Worm (Caenorhabditis elegans): ENCODE measurements around the gene mab-5.

Gene mab-5

DNA sequence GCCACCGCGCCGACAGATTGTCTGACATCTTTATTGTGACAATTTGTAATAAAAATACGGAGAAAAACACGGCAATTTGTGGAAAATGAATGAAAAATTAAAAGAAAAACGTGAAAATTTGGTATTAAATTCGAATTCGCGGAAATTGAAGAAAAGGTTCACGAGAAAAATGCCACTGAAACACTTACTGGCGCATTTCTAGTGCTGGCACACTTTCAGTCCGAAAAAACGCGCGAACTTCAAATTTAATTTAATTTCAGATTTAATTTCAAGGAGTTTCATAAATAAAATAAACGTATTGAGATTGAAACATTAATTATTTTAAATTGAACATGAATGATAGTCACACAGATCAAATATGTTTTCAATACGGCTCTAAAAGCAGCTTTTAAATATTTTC, 12.1 kb upstream of the mab-5 start, which contains the start of gene cyk-7:
TSS of gene cyk-7 (minus strand) at position 99 of the 400 bp plus-strand sequence.
- no peak for TF ChIP-seq unc-62 (GFP tag; optimal IDR thresholded peaks at IDR 0.05)

DNA sequence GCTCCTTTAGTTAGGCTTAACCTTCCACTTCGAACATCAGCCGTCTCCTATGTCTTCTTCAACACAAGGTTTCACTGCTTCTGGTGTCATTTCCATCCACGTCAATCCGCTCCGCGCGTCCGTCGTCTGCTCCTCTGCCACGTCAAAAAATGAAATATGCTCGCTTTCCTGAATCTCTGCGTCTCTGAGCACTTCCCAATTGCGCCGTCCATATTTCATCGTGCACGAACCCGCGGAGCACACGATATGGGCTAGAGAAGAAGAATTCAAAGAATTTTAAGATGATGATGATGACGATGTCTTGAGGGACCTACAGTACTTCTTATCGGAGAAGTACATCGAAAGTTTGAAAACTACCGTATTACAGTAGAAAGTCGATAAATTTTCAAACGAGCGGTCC, 9.7 kb upstream of the mab-5 start:
- TF ChIP-seq unc-62 (GFP tag; optimal IDR thresholded peaks at IDR 0.05), result no peak

DNA sequence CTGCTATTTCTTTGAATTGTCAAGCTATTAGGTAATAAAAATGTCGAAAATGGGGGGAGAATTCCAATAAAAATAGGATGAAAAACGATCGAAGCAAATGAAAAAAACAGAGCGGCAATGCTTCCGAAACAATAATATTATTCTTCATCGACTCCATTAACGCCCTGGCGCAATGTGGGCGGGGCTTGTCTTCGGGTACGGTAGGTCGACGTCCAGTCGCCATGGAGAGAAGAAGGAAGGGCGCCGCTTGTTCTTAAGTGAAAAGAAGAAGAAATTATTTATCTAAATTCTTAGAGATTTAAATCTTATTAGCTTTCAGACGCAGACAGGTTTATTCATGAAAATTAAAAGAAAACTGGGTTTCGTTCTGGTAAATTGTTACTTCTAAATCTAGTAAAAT, 9.0 kb upstream of the mab-5 start:
- no peak for TF ChIP-seq unc-62 (GFP tag; optimal IDR thresholded peaks at IDR 0.05)

DNA sequence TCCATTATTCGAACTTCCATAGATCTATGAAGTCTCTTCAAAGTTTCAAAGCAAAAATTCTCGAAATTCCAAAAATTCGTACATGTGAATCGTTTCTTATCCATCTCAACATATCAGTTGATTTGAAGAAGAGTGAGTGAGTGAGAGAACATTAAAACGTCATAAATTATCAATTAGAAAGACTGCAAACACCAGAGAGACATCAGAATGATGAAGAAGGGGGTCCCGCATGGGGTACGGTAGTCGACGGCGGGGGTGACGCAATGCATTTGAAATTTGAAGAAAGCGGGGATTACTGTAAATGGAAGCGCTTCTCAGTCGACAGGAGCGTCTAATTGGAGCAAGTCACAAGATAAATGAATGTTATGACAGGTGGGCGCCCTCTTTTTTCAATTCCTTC, 7.3 kb upstream of the mab-5 start:
- TF ChIP-seq unc-62 (GFP tag; optimal IDR thresholded peaks at IDR 0.05), result no peak

DNA sequence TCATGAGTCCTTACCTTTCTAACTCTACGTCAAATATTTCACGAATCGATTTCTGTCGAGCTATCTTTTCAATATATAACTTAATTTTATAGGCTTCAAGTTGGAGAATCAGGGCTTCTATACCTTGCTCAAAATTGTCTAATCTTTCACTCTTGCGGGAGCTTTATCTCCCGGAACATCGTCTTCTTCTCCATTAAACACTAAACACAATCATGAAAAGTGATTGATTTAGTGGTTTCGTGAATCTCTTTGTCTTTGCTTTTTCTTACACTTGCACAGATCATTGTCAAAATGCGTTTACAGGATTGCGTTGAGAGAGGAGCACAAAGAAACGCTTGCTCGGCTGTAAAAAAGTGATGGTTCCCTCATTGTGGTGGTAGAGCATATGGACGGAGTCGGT, 5.2 kb upstream of the mab-5 start:
- TF ChIP-seq unc-62 (GFP tag; optimal IDR thresholded peaks at IDR 0.05), result no peak

DNA sequence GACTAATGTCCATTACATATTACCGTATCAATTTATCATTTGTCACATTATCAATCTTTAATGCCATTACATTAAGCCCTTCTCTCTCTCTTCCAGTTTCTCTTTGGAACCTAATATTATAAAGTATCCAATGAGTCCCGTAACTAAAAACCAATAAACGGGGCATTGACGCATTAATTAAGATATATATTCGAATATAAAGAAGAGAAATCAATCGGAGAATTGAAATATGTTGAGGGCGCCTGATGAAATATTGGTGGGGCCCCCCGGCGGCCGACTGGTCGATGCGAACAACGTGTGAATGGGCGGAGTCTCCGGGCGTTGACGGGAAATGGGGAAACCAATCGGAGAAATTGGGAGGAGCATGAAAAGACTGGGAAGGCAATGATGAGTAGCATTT, 947 bp upstream of the mab-5 start:
- TF ChIP-seq unc-62 (GFP tag; optimal IDR thresholded peaks at IDR 0.05), result no peak

DNA sequence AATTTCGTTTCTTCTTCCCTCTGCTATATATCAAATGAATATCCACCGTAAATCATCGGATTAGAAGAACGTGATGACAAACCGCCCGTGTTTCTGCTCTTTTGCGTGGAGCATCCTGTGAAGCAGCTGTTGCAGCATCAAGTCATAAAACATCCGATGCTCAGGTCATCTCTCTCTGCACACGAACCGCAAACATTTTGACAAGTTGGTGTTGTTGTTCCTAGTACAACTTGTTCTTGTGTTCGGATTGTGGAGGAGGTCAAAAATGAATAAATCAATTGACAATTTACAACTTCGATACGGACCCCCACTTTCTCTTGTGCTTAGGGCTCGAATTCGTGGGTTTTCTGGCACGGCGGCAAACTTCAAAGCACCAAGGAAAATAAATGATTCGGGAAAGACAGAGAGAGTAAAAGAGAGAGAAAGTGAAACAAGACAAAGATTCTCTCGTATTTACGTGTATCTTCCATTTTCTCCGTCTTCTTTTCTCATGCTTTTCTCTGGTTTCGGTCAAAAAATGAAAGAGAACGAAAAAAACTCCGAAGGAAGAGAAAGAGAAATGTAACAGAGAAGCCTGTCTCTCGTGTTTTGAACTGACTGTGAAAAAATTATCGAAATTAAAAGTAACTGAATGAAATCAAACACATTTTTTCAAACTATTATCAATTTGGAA, 2.6 kb downstream of the mab-5 start:
- TF ChIP-seq unc-62 (GFP tag; optimal IDR thresholded peaks at IDR 0.05), result no peak

DNA sequence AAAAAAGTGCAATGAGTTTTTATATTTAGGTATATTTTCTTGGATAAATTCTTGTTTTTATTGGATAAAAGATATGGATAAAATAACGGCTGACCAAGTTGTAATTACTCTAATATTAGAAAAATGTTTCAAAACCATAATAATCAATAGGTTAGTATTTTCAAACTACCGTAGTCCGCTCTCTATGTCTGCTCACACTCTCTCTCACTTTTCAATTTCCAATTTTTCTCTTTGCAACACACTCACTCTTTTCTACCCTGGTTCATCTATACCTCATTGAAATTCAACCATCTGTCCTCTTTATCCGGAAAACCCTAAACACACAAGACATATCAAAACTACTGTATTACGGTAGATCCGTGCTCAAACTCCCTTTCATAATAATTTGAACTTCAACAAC, 3.9 kb downstream of the mab-5 start:
- no peak for TF ChIP-seq unc-62 (GFP tag; optimal IDR thresholded peaks at IDR 0.05)

DNA sequence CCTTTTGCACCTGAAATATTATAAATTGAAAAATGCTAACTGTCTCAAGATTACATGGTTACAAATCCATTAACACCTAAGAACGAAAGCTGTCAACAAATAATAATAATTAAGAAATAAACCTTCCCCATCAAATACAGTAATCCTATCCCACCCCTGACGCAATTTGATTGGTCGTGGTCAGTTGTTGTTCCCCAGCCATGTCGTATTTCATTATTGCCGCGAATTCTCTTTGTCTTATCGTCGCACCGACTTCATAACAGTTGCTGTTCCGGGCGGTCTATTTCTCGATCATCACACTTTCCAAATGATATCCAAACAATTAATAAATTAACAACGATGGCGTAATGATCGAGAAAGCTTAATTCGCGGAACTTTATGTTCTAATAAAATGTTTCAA, 4.7 kb downstream of the mab-5 start:
- no peak for TF ChIP-seq unc-62 (GFP tag; optimal IDR thresholded peaks at IDR 0.05)

DNA sequence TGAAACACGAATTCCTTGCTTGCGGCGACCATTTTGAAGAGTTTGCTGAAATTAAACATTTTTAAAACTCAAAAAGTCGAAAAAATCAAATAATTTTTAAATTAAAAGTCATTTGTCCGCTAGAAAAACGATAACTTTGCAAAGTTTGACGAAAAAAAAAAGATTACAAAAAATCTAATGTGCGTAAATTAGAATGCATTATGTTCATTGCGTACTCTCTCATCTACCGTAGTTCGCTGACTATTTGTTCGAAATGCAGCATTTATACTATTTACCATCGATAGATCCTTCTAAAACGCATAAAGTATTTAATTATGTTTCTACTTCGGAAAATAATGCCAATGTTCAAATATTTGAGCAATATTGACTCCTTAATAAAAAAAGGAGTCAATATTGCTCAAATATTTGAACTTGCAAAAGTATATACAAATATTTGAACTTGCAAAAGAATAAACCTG, 7.2 kb downstream of the mab-5 start, which contains the start of gene bath-15:
TSS of gene bath-15 (minus strand) at position 51 of the 458 bp plus-strand sequence.
- TF ChIP-seq unc-62 (GFP tag; optimal IDR thresholded peaks at IDR 0.05), result no peak

DNA sequence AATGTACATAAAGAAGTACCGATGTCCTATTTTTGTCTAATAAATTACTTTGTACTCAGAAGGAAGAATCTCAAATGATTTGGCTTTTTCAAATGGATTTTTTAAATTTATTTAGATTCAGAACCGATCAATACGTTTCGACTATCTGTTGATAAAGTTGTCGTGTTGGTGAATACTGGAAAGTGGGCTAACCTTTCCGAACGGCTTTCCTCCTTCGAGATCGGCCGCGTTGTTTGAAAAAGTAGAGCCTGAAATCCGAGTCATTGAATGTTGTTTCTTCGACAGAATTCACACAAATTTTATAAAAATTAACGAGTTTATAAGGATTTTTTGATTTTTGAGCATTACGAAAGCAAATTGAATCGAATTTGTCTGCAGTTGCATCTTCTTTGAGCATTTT, 9.5 kb downstream of the mab-5 start:
- TF ChIP-seq unc-62 (GFP tag; optimal IDR thresholded peaks at IDR 0.05), result no peak

DNA sequence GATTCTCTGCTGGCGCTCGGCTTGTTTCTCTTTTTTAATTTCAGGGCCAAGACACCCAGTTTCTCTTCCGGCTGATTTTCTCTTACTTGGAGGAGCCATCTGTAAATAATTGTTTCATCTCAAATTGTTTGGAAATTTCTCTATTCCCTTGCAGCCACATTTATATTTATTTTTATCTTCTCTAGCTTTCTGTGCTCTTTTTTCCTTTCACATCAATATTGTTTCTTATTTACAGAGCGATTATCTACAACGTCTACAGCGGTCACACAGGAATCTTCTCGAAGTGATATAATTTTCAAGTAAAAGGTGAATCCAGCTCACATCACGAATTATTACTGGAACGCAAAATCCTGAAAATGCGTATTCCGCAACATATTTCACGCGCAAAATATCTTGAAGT, 10.4 kb downstream of the mab-5 start, which contains the start of the genes ZK686.6 and ZK686.1:
TSS of gene ZK686.6 (minus strand) at position 101 of the 400 bp plus-strand sequence.
TSS of gene ZK686.1 (plus strand) at position 234 of the 400 bp plus-strand sequence.
- TF ChIP-seq unc-62 (GFP tag; optimal IDR thresholded peaks at IDR 0.05), result no peak

DNA sequence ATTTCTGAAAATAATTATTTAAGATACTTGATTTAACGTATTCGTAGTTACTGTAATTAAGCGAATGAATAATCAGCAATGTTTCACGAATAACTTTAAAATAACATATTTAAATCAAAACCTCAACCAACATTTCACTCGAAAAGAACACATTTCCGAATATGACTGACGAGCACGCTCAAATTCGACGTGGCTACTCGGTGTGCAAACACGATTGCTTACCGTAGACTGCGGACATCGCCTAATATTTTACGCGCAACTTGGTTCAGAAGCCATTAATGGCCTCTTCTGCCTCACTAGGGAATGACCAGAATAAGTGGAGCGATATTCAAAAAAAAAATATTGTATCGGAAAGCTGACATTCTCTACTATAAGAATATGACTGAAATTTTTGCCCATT, 13.3 kb downstream of the mab-5 start, which contains the start of gene snu-23:
TSS of gene snu-23 (minus strand) at position 156 of the 400 bp plus-strand sequence.
- TF ChIP-seq unc-62 (GFP tag; optimal IDR thresholded peaks at IDR 0.05), result no peak

DNA sequence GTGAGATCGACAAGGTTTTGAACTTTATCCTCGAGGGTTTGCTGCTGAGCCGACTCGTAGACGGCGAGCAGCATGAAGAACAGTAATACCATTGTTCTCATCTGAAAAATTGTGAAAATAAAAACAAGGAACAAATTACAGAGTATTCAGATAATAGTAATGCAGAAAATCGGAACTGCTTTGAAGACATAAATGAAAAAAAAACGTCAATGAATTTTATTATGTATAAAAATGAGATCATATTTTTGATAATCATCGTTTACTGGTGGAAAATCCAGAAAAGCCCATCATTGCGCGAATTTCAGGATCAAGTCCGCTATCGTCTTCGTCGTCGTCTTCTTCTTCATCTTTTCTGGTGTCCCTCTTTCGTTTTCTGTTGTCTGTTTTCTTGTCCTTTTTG, 14.3 kb downstream of the mab-5 start, which contains the start of gene ZK686.3:
TSS of gene ZK686.3 (minus strand) at position 101 of the 400 bp plus-strand sequence.
- TF ChIP-seq unc-62 (GFP tag; optimal IDR thresholded peaks at IDR 0.05), result no peak

DNA sequence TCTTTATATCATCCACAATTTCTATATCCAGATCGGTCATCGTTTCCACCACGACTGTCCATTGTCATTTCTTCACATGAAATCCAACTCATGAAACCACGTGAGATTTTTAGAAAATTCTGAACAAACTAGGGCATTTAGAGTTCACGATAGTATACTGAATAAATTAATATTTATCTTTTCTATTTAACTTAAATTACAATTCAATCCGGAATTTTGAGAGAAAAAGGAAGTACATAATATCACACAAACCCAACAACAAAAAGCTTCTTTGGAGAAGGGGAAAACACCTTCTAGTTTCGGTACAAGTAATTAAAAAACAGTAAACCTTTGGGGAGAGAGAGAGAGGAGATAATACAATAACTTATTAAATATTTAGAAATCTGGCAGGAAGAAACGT, 15.8 kb downstream of the mab-5 start, which contains the start of gene ZK686.5:
TSS of gene ZK686.5 (minus strand) at position 101 of the 400 bp plus-strand sequence.
- TF ChIP-seq unc-62 (GFP tag; optimal IDR thresholded peaks at IDR 0.05), result no peak

DNA sequence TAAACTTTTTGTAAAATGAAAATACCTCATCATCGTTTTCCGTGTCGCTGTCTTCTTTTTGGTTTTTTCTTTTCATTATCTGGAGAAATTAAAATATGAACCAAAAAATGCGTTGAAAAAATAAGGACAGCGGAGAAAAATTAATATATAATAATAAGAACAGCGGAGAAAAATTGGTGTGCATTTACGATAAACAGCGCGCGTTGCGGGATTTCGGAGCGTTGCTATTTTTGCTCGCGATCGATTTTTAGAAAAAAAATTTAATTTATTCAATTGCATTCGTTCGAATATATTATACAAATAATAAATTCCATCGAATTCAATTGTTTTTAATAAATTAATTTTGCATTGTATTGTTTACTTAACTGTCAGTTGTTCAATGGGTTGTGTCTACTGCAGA, 17.3 kb downstream of the mab-5 start, which contains the start of gene ZK686.2:
TSS of gene ZK686.2 (minus strand) at position 79 of the 400 bp plus-strand sequence.
- no peak for TF ChIP-seq unc-62 (GFP tag; optimal IDR thresholded peaks at IDR 0.05)

DNA sequence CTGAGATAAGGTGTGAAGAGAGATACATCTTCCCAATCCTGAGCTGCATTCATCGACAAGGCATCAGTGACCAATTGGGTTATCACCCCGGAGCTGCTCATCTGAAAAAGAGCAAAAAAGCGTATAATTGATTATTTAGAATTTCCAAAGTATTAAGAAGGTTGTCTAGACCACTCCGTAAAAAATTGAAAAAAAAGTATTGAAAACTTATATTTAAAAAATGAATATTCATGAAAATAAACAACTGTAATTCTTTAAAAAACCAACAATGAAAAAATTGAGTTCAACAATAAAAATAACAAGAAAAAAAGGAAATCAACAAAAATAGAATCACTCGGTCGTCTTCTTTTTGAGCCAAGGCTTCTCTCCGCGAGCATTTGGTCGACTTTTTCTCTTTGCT, 19.8 kb downstream of the mab-5 start, which contains the start of gene mtx-2:
TSS of gene mtx-2 (minus strand) at position 101 of the 400 bp plus-strand sequence.
- TF ChIP-seq unc-62 (GFP tag; optimal IDR thresholded peaks at IDR 0.05), result no peak
